Worm (Caenorhabditis elegans) whole organism, young adult: ENCODE measurements around the gene str-190.

ENCODE experiments used
- F33H1.4 ChIP-seq: fragments of 200-800 bp; sonication (Bioruptor generic); IDR thresholded peaks from 2 replicates; pipeline ENCODE4 v1.3.6; 2022; ENCODE audit warnings: missing genetic modification reagents, missing genetic modification characterization, missing compliant biosample characterization
- F39B2.1 ChIP-seq: fragments of 200-800 bp; sonication (Bioruptor generic); IDR thresholded peaks from 2 replicates; pipeline ENCODE4 v1.3.6; 2022; ENCODE audit warnings: missing genetic modification reagents, missing genetic modification characterization, missing compliant biosample characterization
- F52B5.7 ChIP-seq: sonication (generic microtip); optimal IDR thresholded peaks from 2 replicates; lab custom pipeline; 2016; ENCODE audit warnings: mild to moderate bottlenecking, missing genetic modification characterization, missing compliant biosample characterization
- K12H6.12 ChIP-seq: fragments of 200-800 bp; sonication (Bioruptor generic); optimal IDR thresholded peaks from 2 replicates; lab custom pipeline; 2018; ENCODE audit warnings: mild to moderate bottlenecking, missing genetic modification characterization, missing compliant biosample characterization
- Y53G8AR.9 ChIP-seq: fragments of 200-800 bp; sonication (Bioruptor generic); conservative IDR thresholded peaks from 2 replicates; pipeline ENCODE4 v1.3.6; 2022; ENCODE audit warnings: missing genetic modification reagents, missing genetic modification characterization, missing compliant biosample characterization
- Y67H2A.10 ChIP-seq: fragments of 200-800 bp; sonication (Bioruptor generic); conservative IDR thresholded peaks from 2 replicates; pipeline ENCODE4 v1.3.6; 2022; ENCODE audit warnings: missing genetic modification reagents, missing genetic modification characterization, missing compliant biosample characterization
- akir-1 ChIP-seq: fragments of 200-800 bp; sonication (Bioruptor generic); optimal IDR thresholded peaks from 2 replicates; lab custom pipeline; 2018; ENCODE audit warnings: mild to moderate bottlenecking, missing genetic modification characterization, moderate library complexity, missing compliant biosample characterization
- ama-1 ChIP-seq, 3 experiments: fragments of 150-350 bp in 1 of 3; sonication (generic microtip) in 2 of 3; optimal IDR thresholded peaks; 2 replicates each; lab custom pipeline; 2014 to 2018; ENCODE audit warnings: missing biosample characterization in 2 of 3, missing genetic modification characterization in 2 of 3, missing genetic modification reagents in 2 of 3
- aptf-2 ChIP-seq: fragments of 200-800 bp; sonication (Bioruptor generic); conservative IDR thresholded peaks from 2 replicates; pipeline ENCODE4 v1.3.6; 2022; ENCODE audit warnings: missing genetic modification reagents, missing genetic modification characterization, missing compliant biosample characterization
- attf-5 ChIP-seq: fragments of 200-800 bp; sonication (Bioruptor generic); optimal IDR thresholded peaks from 2 replicates; lab custom pipeline; 2018; ENCODE audit warnings: mild to moderate bottlenecking, missing genetic modification characterization, missing compliant biosample characterization
- ccch-3 ChIP-seq: fragments of 200-800 bp; sonication (Bioruptor generic); optimal IDR thresholded peaks from 2 replicates; lab custom pipeline; 2018; ENCODE audit warnings: mild to moderate bottlenecking, missing genetic modification characterization, missing compliant biosample characterization
- cebp-1 ChIP-seq, 2 experiments: fragments of 200-800 bp in 1 of 2; sonication (Bioruptor generic) in 1 of 2; sonication (generic microtip) in 1 of 2; IDR thresholded peaks in 1 of 2; optimal IDR thresholded peaks in 1 of 2; 2 replicates each; pipeline versions ENCODE4 v1.3.6 to Lab custom; 2017 to 2022; ENCODE audit warnings: missing compliant biosample characterization in 2 of 2, missing genetic modification characterization in 2 of 2, mild to moderate bottlenecking in 1 of 2, missing genetic modification reagents in 1 of 2, moderate library complexity in 1 of 2
- ceh-40 ChIP-seq: fragments of 200-800 bp; sonication (Bioruptor generic); IDR thresholded peaks from 2 replicates; pipeline ENCODE4 v1.3.6; 2022; ENCODE audit warnings: missing genetic modification characterization, missing compliant biosample characterization
- die-1 ChIP-seq: sonication (generic microtip); optimal IDR thresholded peaks from 2 replicates; lab custom pipeline; 2016; ENCODE audit warnings: missing genotype, mild to moderate bottlenecking, missing genetic modification characterization, missing compliant biosample characterization
- dox-1 ChIP-seq: fragments of 200-800 bp; sonication (Bioruptor generic); IDR thresholded peaks from 2 replicates; pipeline ENCODE4 v1.3.6; 2022; ENCODE audit warnings: missing genetic modification reagents, missing genetic modification characterization, missing compliant biosample characterization
- dpl-1 ChIP-seq: fragments of 150-350 bp; optimal IDR thresholded peaks from 2 replicates; lab custom pipeline; 2014; ENCODE audit warnings: missing biosample characterization, missing genetic modification reagents, missing genetic modification characterization
- efl-1 ChIP-seq: fragments of 150-350 bp; optimal IDR thresholded peaks from 2 replicates; lab custom pipeline; 2014; ENCODE audit warnings: missing biosample characterization, missing genetic modification reagents, missing genetic modification characterization
- egl-18 ChIP-seq: fragments of 200-800 bp; sonication (Bioruptor generic); IDR thresholded peaks from 2 replicates; pipeline ENCODE4 v1.3.6; 2022; ENCODE audit warnings: missing genetic modification reagents, missing genetic modification characterization, missing compliant biosample characterization
- ekl-4 ChIP-seq: fragments of 200-800 bp; sonication (Bioruptor generic); IDR thresholded peaks from 2 replicates; pipeline ENCODE4 v1.3.6; 2022; ENCODE audit warnings: missing genetic modification reagents, missing genetic modification characterization, missing compliant biosample characterization
- ets-4 ChIP-seq: fragments of 200-800 bp; sonication (Bioruptor generic); optimal IDR thresholded peaks from 2 replicates; lab custom pipeline; 2018; ENCODE audit warnings: mild to moderate bottlenecking, missing genetic modification characterization, missing compliant biosample characterization
- him-1 ChIP-seq: sonication (generic microtip); optimal IDR thresholded peaks from 2 replicates; lab custom pipeline; 2016; ENCODE audit warnings: missing genotype, missing genetic modification reagents, missing genetic modification characterization, missing compliant biosample characterization
- hlh-26 ChIP-seq: fragments of 200-800 bp; sonication (Bioruptor generic); conservative IDR thresholded peaks from 2 replicates; pipeline ENCODE4 v1.3.6; 2022; ENCODE audit warnings: missing genetic modification reagents, missing genetic modification characterization, missing compliant biosample characterization
- let-607 ChIP-seq, 2 experiments: fragments of 200-800 bp in 1 of 2; sonication (Bioruptor generic) in 1 of 2; sonication (generic microtip) in 1 of 2; optimal IDR thresholded peaks; 2 replicates each; lab custom pipeline; 2016 to 2018; ENCODE audit warnings: mild to moderate bottlenecking in 2 of 2, missing compliant biosample characterization in 2 of 2, missing genetic modification characterization in 2 of 2, moderate library complexity in 2 of 2, missing genotype in 1 of 2
- lin-26 ChIP-seq: fragments of 200-800 bp; sonication (Bioruptor generic); IDR thresholded peaks from 2 replicates; pipeline ENCODE4 v1.3.6; 2022; ENCODE audit warnings: missing genetic modification reagents, missing genetic modification characterization, missing compliant biosample characterization
- lin-35 ChIP-seq, 3 experiments: fragments of 150-350 bp in 2 of 3; sonication (generic microtip) in 1 of 3; optimal IDR thresholded peaks; 2 replicates each; lab custom pipeline; 2014 to 2018; ENCODE audit warnings: missing biosample characterization in 3 of 3, missing genetic modification characterization in 3 of 3, missing genetic modification reagents in 3 of 3
- lin-40 ChIP-seq: sonication (generic microtip); optimal IDR thresholded peaks from 2 replicates; lab custom pipeline; 2016; ENCODE audit warnings: missing genetic modification characterization, mild to moderate bottlenecking, missing compliant biosample characterization, missing genotype, missing genetic modification reagents
- lsl-1 ChIP-seq: fragments of 200-800 bp; sonication (Bioruptor generic); optimal IDR thresholded peaks from 2 replicates; lab custom pipeline; 2018; ENCODE audit warnings: mild to moderate bottlenecking, missing genetic modification characterization, moderate library complexity, missing compliant biosample characterization
- lsy-27 ChIP-seq: sonication (generic microtip); optimal IDR thresholded peaks from 2 replicates; lab custom pipeline; 2017; ENCODE audit warnings: missing genetic modification characterization, mild to moderate bottlenecking, missing compliant biosample characterization, antibody characterized with exemption, missing genotype, borderline replicate concordance; ENCODE audit not compliant: insufficient read depth
- madf-3 ChIP-seq: fragments of 200-800 bp; sonication (Bioruptor generic); IDR thresholded peaks from 2 replicates; pipeline ENCODE4 v1.3.6; 2022; ENCODE audit warnings: missing genetic modification reagents, missing genetic modification characterization, missing compliant biosample characterization
- madf-8 ChIP-seq: fragments of 200-800 bp; sonication (Bioruptor generic); conservative IDR thresholded peaks from 2 replicates; pipeline ENCODE4 v1.3.6; 2022; ENCODE audit warnings: missing genetic modification reagents, missing genetic modification characterization, missing compliant biosample characterization
- nfyb-1 ChIP-seq: fragments of 200-800 bp; sonication (Bioruptor generic); IDR thresholded peaks from 2 replicates; pipeline ENCODE4 v1.3.6; 2022; ENCODE audit warnings: missing genetic modification reagents, missing genetic modification characterization, missing compliant biosample characterization
- nhr-120 ChIP-seq: fragments of 200-800 bp; sonication (Bioruptor generic); IDR thresholded peaks from 2 replicates; pipeline ENCODE4 v1.3.6; 2022; ENCODE audit warnings: missing genetic modification characterization, missing compliant biosample characterization
- nhr-179 ChIP-seq: sonication (generic microtip); optimal IDR thresholded peaks from 2 replicates; lab custom pipeline; 2016; ENCODE audit warnings: mild to moderate bottlenecking, missing genetic modification characterization, missing compliant biosample characterization
- nhr-80 ChIP-seq: sonication (generic microtip); optimal IDR thresholded peaks from 2 replicates; lab custom pipeline; 2016; ENCODE audit warnings: missing genetic modification characterization, missing compliant biosample characterization
- nhr-90 ChIP-seq: sonication (generic microtip); optimal IDR thresholded peaks from 2 replicates; lab custom pipeline; 2016; ENCODE audit warnings: missing genotype, mild to moderate bottlenecking, missing genetic modification characterization, missing compliant biosample characterization
- pbrm-1 ChIP-seq: fragments of 200-800 bp; sonication (Bioruptor generic); IDR thresholded peaks from 2 replicates; pipeline ENCODE4 v1.3.6; 2022; ENCODE audit warnings: missing genetic modification reagents, missing genetic modification characterization, missing compliant biosample characterization
- repo-1 ChIP-seq: sonication (generic microtip); optimal IDR thresholded peaks from 2 replicates; lab custom pipeline; 2017; ENCODE audit warnings: mild to moderate bottlenecking, missing genetic modification characterization, missing compliant biosample characterization
- sea-2 ChIP-seq: fragments of 200-800 bp; sonication (Bioruptor generic); IDR thresholded peaks from 2 replicates; pipeline ENCODE4 v1.3.6; 2022; ENCODE audit warnings: missing genetic modification characterization, missing compliant biosample characterization
- snpc-1.1 ChIP-seq: sonication (generic microtip); optimal IDR thresholded peaks from 2 replicates; lab custom pipeline; 2017; ENCODE audit warnings: missing genetic modification characterization, mild to moderate bottlenecking, missing compliant biosample characterization, antibody characterized with exemption, moderate library complexity, missing genotype, missing genetic modification reagents; ENCODE audit not compliant: insufficient read depth
- snpc-1.3 ChIP-seq: sonication (generic microtip); optimal IDR thresholded peaks from 2 replicates; lab custom pipeline; 2017; ENCODE audit warnings: missing genetic modification characterization, mild to moderate bottlenecking, missing compliant biosample characterization, antibody characterized with exemption, moderate library complexity, missing genotype, missing genetic modification reagents; ENCODE audit not compliant: insufficient read depth
- snpc-4 ChIP-seq, 5 experiments: fragments of 150-350 bp in 1 of 5; sonication (generic microtip) in 4 of 5; optimal IDR thresholded peaks; 2 replicates each; lab custom pipeline; 2014 to 2018; ENCODE audit warnings: missing genetic modification characterization in 5 of 5, missing biosample characterization in 3 of 5, antibody characterized with exemption in 2 of 5, mild to moderate bottlenecking in 2 of 5, missing compliant biosample characterization in 2 of 5, missing genotype in 2 of 5, moderate library complexity in 2 of 5, missing genetic modification reagents in 1 of 5
- somi-1 ChIP-seq: fragments of 200-800 bp; sonication (Bioruptor generic); optimal IDR thresholded peaks from 2 replicates; lab custom pipeline; 2018; ENCODE audit warnings: mild to moderate bottlenecking, missing genetic modification characterization, missing compliant biosample characterization
- tbp1 ChIP-seq: fragments of 200-800 bp; sonication (Bioruptor generic); optimal IDR thresholded peaks from 2 replicates; lab custom pipeline; 2018; ENCODE audit warnings: mild to moderate bottlenecking, missing genetic modification characterization, missing compliant biosample characterization
- unc-130 ChIP-seq: sonication (generic microtip); optimal IDR thresholded peaks from 2 replicates; lab custom pipeline; 2016; ENCODE audit warnings: missing genetic modification reagents, missing genetic modification characterization, missing compliant biosample characterization
- ztf-22 ChIP-seq: fragments of 200-800 bp; sonication (Bioruptor generic); optimal IDR thresholded peaks from 2 replicates; lab custom pipeline; 2018; ENCODE audit warnings: mild to moderate bottlenecking, missing genetic modification characterization, moderate library complexity, missing compliant biosample characterization
- ztf-3 ChIP-seq: fragments of 200-800 bp; sonication (Bioruptor generic); optimal IDR thresholded peaks from 2 replicates; lab custom pipeline; 2018; ENCODE audit warnings: mild to moderate bottlenecking, missing genetic modification characterization, missing compliant biosample characterization

Gene str-190

DNA sequence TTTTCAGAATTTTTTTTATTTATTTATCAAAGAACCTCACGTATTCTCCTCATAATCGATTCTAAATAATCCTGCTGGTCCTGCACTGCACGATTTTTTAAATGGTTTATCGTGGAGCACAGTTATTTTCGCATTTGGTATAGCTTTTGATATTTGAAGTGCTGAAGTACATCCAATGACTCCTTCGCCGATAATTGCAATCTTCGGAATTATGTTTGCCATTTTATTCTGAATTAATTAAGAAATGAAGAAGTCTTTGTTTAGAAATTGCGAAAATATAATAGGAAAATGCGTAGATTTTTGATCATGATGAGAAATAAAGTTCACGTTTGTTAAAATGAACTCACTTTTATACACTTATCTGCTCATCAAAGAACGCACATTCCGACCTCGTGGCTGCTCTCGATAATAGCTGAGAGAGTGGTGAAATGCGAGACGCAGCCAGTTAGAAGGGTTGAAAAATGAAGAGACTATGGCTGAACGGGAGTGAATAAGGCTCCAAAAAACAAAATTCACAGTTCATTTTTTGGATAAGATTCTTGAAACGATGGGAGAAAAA lies 43.4 kb downstream of the str-190 start (continued):
- TF ChIP-seq nhr-90 (tag; lab: Kevin White, UChicago) (no peak), die-1 (no peak), Y53G8AR.9 (GFP tag; lab: Robert Waterston, UW) (peak; percentile 36; the same call in 1 of the 2 replicates), dpl-1 (GFP tag; lab: Kevin White, UChicago) (no peak), hlh-26 (GFP tag; lab: Robert Waterston, UW) (no peak), lsl-1 (no peak), dox-1 (GFP tag; lab: Robert Waterston, UW) (no peak), ama-1 (optimal IDR thresholded peaks at IDR 0.05; lab: Kevin White, UChicago) (peak; percentile 67), ama-1 (GFP tag; optimal IDR thresholded peaks at IDR 0.05; lab: Kevin White, UChicago) (no peak), snpc-4 (GFP tag; optimal IDR thresholded peaks at IDR 0.05; lab: Kevin White, UChicago) (no peak), snpc-4 (tag; optimal IDR thresholded peaks at IDR 0.05; lab: Kevin White, UChicago) (no peak), K12H6.12 (tag; lab: Kevin White, UChicago) (peak; percentile 50), ceh-40 (GFP tag; lab: Robert Waterston, UW) (no peak), pbrm-1 (GFP tag; lab: Robert Waterston, UW) (no peak), sea-2 (no peak), ztf-22 (GFP tag; lab: Kevin White, UChicago) (no peak), ets-4 (GFP tag; lab: Kevin White, UChicago) (no peak), lsy-27 (tag; lab: Kevin White, UChicago) (no peak), akir-1 (GFP tag; lab: Kevin White, UChicago) (no peak), somi-1 (GFP tag; lab: Kevin White, UChicago) (peak; percentile 50), egl-18 (GFP tag; lab: Robert Waterston, UW) (no peak), F33H1.4 (GFP tag; lab: Robert Waterston, UW) (no peak), nfyb-1 (GFP tag; lab: Robert Waterston, UW) (peak; percentile 55), madf-8 (GFP tag; lab: Robert Waterston, UW) (no peak), tbp1 (GFP tag; lab: Kevin White, UChicago) (peak; percentile 46), let-607 (tag; optimal IDR thresholded peaks at IDR 0.05; lab: Kevin White, UChicago) (no peak), F52B5.7 (tag; lab: Kevin White, UChicago) (no peak), snpc-1.3 (tag; lab: Kevin White, UChicago) (no peak), ekl-4 (GFP tag; lab: Robert Waterston, UW) (no peak; the same call in 1 of the 2 replicates), lin-26 (GFP tag; lab: Robert Waterston, UW) (no peak), ccch-3 (no peak), efl-1 (GFP tag; lab: Kevin White, UChicago) (no peak), F39B2.1 (GFP tag; lab: Robert Waterston, UW) (no peak), attf-5 (GFP tag; lab: Kevin White, UChicago) (peak; percentile 32), unc-130 (GFP tag; lab: Kevin White, UChicago) (no peak), cebp-1 (GFP tag; IDR thresholded peaks at IDR 0.05; lab: Robert Waterston, UW) (no peak), cebp-1 (tag; optimal IDR thresholded peaks at IDR 0.05; lab: Kevin White, UChicago) (peak; percentile 52), snpc-1.1 (tag; lab: Kevin White, UChicago) (no peak), aptf-2 (GFP tag; lab: Robert Waterston, UW) (no peak), lin-35 (GFP tag; optimal IDR thresholded peaks at IDR 0.05; lab: Kevin White, UChicago) (no peak), nhr-120 (GFP tag; lab: Robert Waterston, UW) (no peak), him-1 (no peak), nhr-80 (tag; lab: Kevin White, UChicago) (peak; percentile 45), ztf-3 (GFP tag; lab: Kevin White, UChicago) (no peak), repo-1 (tag; lab: Kevin White, UChicago) (no peak), madf-3 (GFP tag; lab: Robert Waterston, UW) (no peak), Y67H2A.10 (no peak), nhr-179 (tag; lab: Kevin White, UChicago) (no peak), lin-40 (tag; lab: Kevin White, UChicago) (peak; percentile 26)
